Fruit fly (Drosophila melanogaster) whole organism, embryonic: ENCODE data around the gene Vta1.
A peak's percentile ranks its signal among the peaks of the same experiment; 100 is the strongest.

Experiments
- ATbp ChIP-seq: fragments of 200-800 bp; sonication (Bioruptor generic); optimal IDR thresholded peaks from 2 replicates; lab custom pipeline; 2017; ENCODE audit warnings: missing biosample characterization, mild to moderate bottlenecking, missing genetic modification characterization, missing genetic modification reagents
- Asciz ChIP-seq: fragments of 200-800 bp; sonication (Bioruptor generic); optimal IDR thresholded peaks from 2 replicates; lab custom pipeline; 2017; ENCODE audit warnings: missing biosample characterization, mild to moderate bottlenecking, missing genetic modification characterization, missing genetic modification reagents
- CG10979 ChIP-seq: fragments of 200-800 bp; sonication (Bioruptor generic); optimal IDR thresholded peaks from 2 replicates; lab custom pipeline; 2018; ENCODE audit warnings: missing biosample characterization, mild to moderate bottlenecking, missing genetic modification characterization, moderate library complexity
- CG16813 ChIP-seq: fragments of 200-800 bp; sonication (Bioruptor generic); IDR thresholded peaks from 3 replicates; pipeline ENCODE4 v1.3.6; 2022; ENCODE audit warnings: missing biosample characterization, missing genetic modification characterization; ENCODE audit not compliant: partially characterized antibody
- CG18262 ChIP-seq: fragments of 200-800 bp; optimal IDR thresholded peaks from 3 replicates; lab custom pipeline; 2019; ENCODE audit warnings: missing biosample characterization, mild to moderate bottlenecking, missing genetic modification characterization, moderate library complexity
- CG2199 ChIP-seq: fragments of 200-800 bp; sonication (Bioruptor generic); IDR thresholded peaks from 3 replicates; pipeline ENCODE4 v1.3.6; 2022; ENCODE audit warnings: missing biosample characterization, missing genetic modification characterization
- CG2875 ChIP-seq: fragments of 200-800 bp; sonication (Bioruptor generic); optimal IDR thresholded peaks from 2 replicates; lab custom pipeline; 2017; ENCODE audit warnings: missing biosample characterization, mild to moderate bottlenecking, missing genetic modification characterization, missing genetic modification reagents
- CG2889 ChIP-seq: fragments of 200-800 bp; sonication (Bioruptor generic); IDR thresholded peaks from 3 replicates; pipeline ENCODE4 v1.3.6; 2022; ENCODE audit warnings: missing biosample characterization, missing genetic modification characterization
- CG3065 ChIP-seq: fragments of 200-800 bp; sonication (Bioruptor generic); optimal IDR thresholded peaks from 2 replicates; lab custom pipeline; 2016; ENCODE audit warnings: missing biosample characterization, missing genetic modification characterization
- CG31388 ChIP-seq: fragments of 200-800 bp; sonication (Bioruptor generic); optimal IDR thresholded peaks from 2 replicates; lab custom pipeline; 2016; ENCODE audit warnings: missing biosample characterization, missing genetic modification characterization
- CG32772 ChIP-seq: fragments of 200-800 bp; sonication (Bioruptor generic); IDR thresholded peaks from 2 replicates; pipeline ENCODE4 v1.3.6; 2022; ENCODE audit warnings: missing biosample characterization, missing genetic modification characterization
- CG3995 ChIP-seq: fragments of 200-800 bp; sonication (Bioruptor generic); optimal IDR thresholded peaks from 3 replicates; lab custom pipeline; 2016; ENCODE audit warnings: missing biosample characterization, missing genetic modification characterization
- CG4328 ChIP-seq: fragments of 200-800 bp; sonication (Bioruptor generic); optimal IDR thresholded peaks from 3 replicates; lab custom pipeline; 2017; ENCODE audit warnings: missing biosample characterization, missing genetic modification reagents, missing genetic modification characterization
- CG6175 ChIP-seq: fragments of 200-800 bp; sonication (Bioruptor generic); IDR thresholded peaks from 3 replicates; pipeline ENCODE4 v1.3.6; 2022; ENCODE audit warnings: missing biosample characterization, missing genetic modification characterization
- CG6791 ChIP-seq: fragments of 200-800 bp; sonication (Bioruptor generic); IDR thresholded peaks from 3 replicates; pipeline ENCODE4 v1.3.6; 2022; ENCODE audit warnings: missing biosample characterization, missing genetic modification characterization; ENCODE audit not compliant: partially characterized antibody
- CG7271 ChIP-seq: fragments of 200-800 bp; sonication (Bioruptor generic); optimal IDR thresholded peaks from 2 replicates; lab custom pipeline; 2018; ENCODE audit warnings: missing biosample characterization, mild to moderate bottlenecking, missing genetic modification characterization, moderate library complexity
- CG7372 ChIP-seq: fragments of 200-800 bp; sonication (Bioruptor generic); IDR thresholded peaks from 2 replicates; pipeline ENCODE4 v1.3.6; 2022; ENCODE audit warnings: missing biosample characterization, missing genetic modification characterization
- CG7556 ChIP-seq: fragments of 200-800 bp; sonication (Bioruptor generic); optimal IDR thresholded peaks from 2 replicates; lab custom pipeline; 2017; ENCODE audit warnings: missing biosample characterization, mild to moderate bottlenecking, missing genetic modification characterization
- CG7745 ChIP-seq: fragments of 200-800 bp; sonication (Bioruptor generic); optimal IDR thresholded peaks from 2 replicates; lab custom pipeline; 2018; ENCODE audit warnings: missing biosample characterization, mild to moderate bottlenecking, missing genetic modification characterization, moderate library complexity
- CG7987 ChIP-seq: fragments of 200-800 bp; sonication (Bioruptor generic); optimal IDR thresholded peaks from 2 replicates; lab custom pipeline; 2018; ENCODE audit warnings: missing biosample characterization, mild to moderate bottlenecking, missing genetic modification characterization, moderate library complexity
- CG9215 ChIP-seq: fragments of 200-800 bp; sonication (Bioruptor generic); IDR thresholded peaks from 2 replicates; pipeline ENCODE4 v1.3.6; 2022; ENCODE audit warnings: missing biosample characterization, missing genetic modification characterization
- D ChIP-seq, 2 experiments: fragments of 200-800 bp in 1 of 2; fragments of >200 bp in 1 of 2; sonication (Bioruptor generic) in 1 of 2; optimal IDR thresholded peaks; 2 replicates in 1 of 2; 3 replicates in 1 of 2; lab custom pipeline; 2017; ENCODE audit warnings: mild to moderate bottlenecking in 1 of 2, missing biosample characterization in 1 of 2, missing genetic modification characterization in 1 of 2, missing genetic modification reagents in 1 of 2
- Doc2 ChIP-seq: fragments of 200-800 bp; sonication (Bioruptor generic); IDR thresholded peaks from 2 replicates; pipeline ENCODE4 v1.3.6; 2022; ENCODE audit warnings: missing biosample characterization, missing genetic modification characterization
- Eip74EF ChIP-seq, 2 experiments: fragments of 200-800 bp in 1 of 2; fragments of >200 bp in 1 of 2; sonication (Bioruptor generic) in 1 of 2; optimal IDR thresholded peaks; 2 replicates each; lab custom pipeline; 2017 to 2019; ENCODE audit warnings: missing biosample characterization in 2 of 2, missing genetic modification characterization in 2 of 2, mild to moderate bottlenecking in 1 of 2, moderate library complexity in 1 of 2
- Hmr ChIP-seq: fragments of 200-800 bp; sonication (Bioruptor generic); optimal IDR thresholded peaks from 3 replicates; lab custom pipeline; 2017; ENCODE audit warnings: mild to moderate bottlenecking, missing biosample characterization, missing genetic modification reagents, missing genetic modification characterization
- Hr39 ChIP-seq: fragments of >200 bp; optimal IDR thresholded peaks from 2 replicates; lab custom pipeline; 2017
- Lim3 ChIP-seq: fragments of 200-800 bp; sonication (Bioruptor generic); IDR thresholded peaks from 2 replicates; pipeline ENCODE4 v1.3.6; 2022; ENCODE audit warnings: missing biosample characterization, missing genetic modification characterization
- Mes4 ChIP-seq: fragments of 200-800 bp; sonication (Bioruptor generic); optimal IDR thresholded peaks from 2 replicates; lab custom pipeline; 2016; ENCODE audit warnings: missing biosample characterization, missing genetic modification characterization
- Mrtf ChIP-seq: fragments of 200-800 bp; sonication (Bioruptor generic); IDR thresholded peaks from 3 replicates; pipeline ENCODE4 v1.3.6; 2022; ENCODE audit warnings: missing biosample characterization, missing genetic modification characterization
- NC2β ChIP-seq: fragments of 200-800 bp; sonication (Bioruptor generic); optimal IDR thresholded peaks from 2 replicates; lab custom pipeline; 2016; ENCODE audit warnings: missing biosample characterization, missing genetic modification characterization
- NFAT ChIP-seq: fragments of 200-800 bp; sonication (Bioruptor generic); IDR thresholded peaks from 2 replicates; pipeline ENCODE4 v1.3.6; 2022; ENCODE audit warnings: missing biosample characterization, missing genetic modification characterization
- Opbp ChIP-seq: fragments of 200-800 bp; sonication (Bioruptor generic); IDR thresholded peaks from 3 replicates; pipeline ENCODE4 v1.3.6; 2022; ENCODE audit warnings: missing biosample characterization, missing genetic modification characterization; ENCODE audit not compliant: partially characterized antibody
- PHDP ChIP-seq: fragments of 200-800 bp; sonication (Bioruptor generic); optimal IDR thresholded peaks from 3 replicates; lab custom pipeline; 2018; ENCODE audit warnings: missing biosample characterization, mild to moderate bottlenecking, missing genetic modification characterization, moderate library complexity
- Xrp1 ChIP-seq: fragments of 200-800 bp; sonication (Bioruptor generic); IDR thresholded peaks from 2 replicates; pipeline ENCODE4 v1.3.6; 2022; ENCODE audit warnings: missing biosample characterization, missing genetic modification characterization
- YL-1 ChIP-seq: fragments of 200-800 bp; sonication (Bioruptor generic); optimal IDR thresholded peaks from 3 replicates; lab custom pipeline; 2017; ENCODE audit warnings: missing biosample characterization, mild to moderate bottlenecking, missing genetic modification characterization
- bigmax ChIP-seq: fragments of 200-800 bp; sonication (Bioruptor generic); optimal IDR thresholded peaks from 2 replicates; lab custom pipeline; 2018; ENCODE audit warnings: missing biosample characterization, mild to moderate bottlenecking, missing genetic modification characterization
- bowl ChIP-seq: fragments of 200-800 bp; sonication (Bioruptor generic); IDR thresholded peaks from 2 replicates; pipeline ENCODE4 v1.3.6; 2022; ENCODE audit warnings: missing biosample characterization, missing genetic modification characterization
- cas ChIP-seq: fragments of 200-800 bp; sonication (Bioruptor generic); IDR thresholded peaks from 2 replicates; pipeline ENCODE4 v1.3.6; 2022; ENCODE audit warnings: missing biosample characterization, missing genetic modification characterization
- dysf ChIP-seq: fragments of 200-800 bp; sonication (Bioruptor generic); IDR thresholded peaks from 3 replicates; pipeline ENCODE4 v1.3.6; 2022; ENCODE audit warnings: missing biosample characterization, missing genetic modification characterization
- gsb ChIP-seq: fragments of 200-800 bp; sonication (Bioruptor generic); IDR thresholded peaks from 2 replicates; pipeline ENCODE4 v1.3.6; 2022; ENCODE audit warnings: missing biosample characterization, missing genetic modification characterization
- her ChIP-seq: fragments of 200-800 bp; sonication (Bioruptor generic); optimal IDR thresholded peaks from 2 replicates; lab custom pipeline; 2016; ENCODE audit warnings: missing biosample characterization, missing genetic modification characterization
- lbe ChIP-seq: fragments of 200-800 bp; sonication (Bioruptor generic); optimal IDR thresholded peaks from 2 replicates; lab custom pipeline; 2016; ENCODE audit warnings: missing biosample characterization, mild to moderate bottlenecking, missing genetic modification characterization
- pnt ChIP-seq: fragments of 200-800 bp; sonication (Bioruptor generic); optimal IDR thresholded peaks from 3 replicates; lab custom pipeline; 2016; ENCODE audit warnings: missing biosample characterization, missing genetic modification characterization
- psq ChIP-seq: fragments of 200-800 bp; sonication (Bioruptor generic); optimal IDR thresholded peaks from 2 replicates; lab custom pipeline; 2017; ENCODE audit warnings: missing biosample characterization, missing genetic modification characterization
- pzg ChIP-seq: fragments of 200-800 bp; sonication (Bioruptor generic); optimal IDR thresholded peaks from 3 replicates; lab custom pipeline; 2018; ENCODE audit warnings: missing biosample characterization, mild to moderate bottlenecking, missing genetic modification characterization, moderate library complexity
- ranshi ChIP-seq: fragments of 200-800 bp; sonication (Bioruptor generic); IDR thresholded peaks from 2 replicates; pipeline ENCODE4 v1.3.6; 2022; ENCODE audit warnings: missing biosample characterization, missing genetic modification characterization
- scrt ChIP-seq: fragments of 200-800 bp; sonication (Bioruptor generic); optimal IDR thresholded peaks from 2 replicates; lab custom pipeline; 2018; ENCODE audit warnings: missing biosample characterization, mild to moderate bottlenecking, missing genetic modification characterization, moderate library complexity
- sim ChIP-seq: fragments of 200-800 bp; sonication (Bioruptor generic); IDR thresholded peaks from 2 replicates; pipeline ENCODE4 v1.3.6; 2022; ENCODE audit warnings: missing biosample characterization, missing genetic modification characterization
- sna ChIP-seq: fragments of 200-800 bp; sonication (Bioruptor generic); IDR thresholded peaks from 2 replicates; pipeline ENCODE4 v1.3.6; 2022; ENCODE audit warnings: missing biosample characterization, missing genetic modification characterization; ENCODE audit not compliant: partially characterized antibody

Vta1 gene

DNA sequence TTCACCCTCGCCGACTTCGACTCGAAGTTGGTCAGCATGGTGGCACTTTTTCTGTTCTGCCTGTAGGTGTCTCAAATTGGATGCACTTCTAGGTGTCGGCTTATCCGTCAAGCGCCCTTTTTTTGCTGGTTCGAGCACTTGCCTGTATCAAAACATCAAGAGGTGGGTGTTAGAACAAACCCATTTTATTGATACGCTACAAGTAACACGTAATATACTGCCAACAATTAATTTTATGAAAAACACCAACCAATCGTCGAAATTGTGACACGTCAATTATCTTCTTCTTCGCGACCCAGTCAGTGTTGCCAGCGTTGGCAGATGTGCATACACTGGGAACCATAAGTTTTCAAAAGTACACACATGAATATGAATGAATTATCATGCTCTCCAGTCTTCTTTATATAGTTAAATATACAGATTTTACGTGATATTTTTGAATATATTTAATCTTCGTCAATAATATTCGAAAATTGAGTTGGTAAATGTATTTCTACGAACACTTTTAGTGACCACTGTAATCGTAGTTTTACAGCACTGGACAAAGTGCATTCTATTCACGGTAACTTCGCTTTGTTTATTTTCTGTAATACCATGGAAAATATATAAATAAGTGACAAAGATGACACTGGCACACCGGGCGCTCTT lies 7.7 kb downstream of the Vta1 start, which contains the start of the genes alphaCOP and CG13919 (continued):
- TF ChIP-seq CG2889 (GFP tag; lab: Robert Waterston, UW), result peak; percentile 98
- peak; percentile 97 for TF ChIP-seq PHDP
- TF ChIP-seq Mrtf (GFP tag; lab: Robert Waterston, UW), result peak; percentile 95
- TF ChIP-seq Doc2 (GFP tag; lab: Robert Waterston, UW), result peak; percentile 77
- TF ChIP-seq pzg (GFP tag; lab: Kevin White, UChicago), result peak; percentile 55
- TF ChIP-seq pnt (GFP tag; lab: Kevin White, UChicago), result peak; percentile 89
- 0 out of 3 replicates have a peak, but pooled peaks have one; percentile 9 for TF ChIP-seq CG16813 (GFP tag; lab: Robert Waterston, UW)
- peak; percentile 97 for TF ChIP-seq dysf
- TF ChIP-seq ranshi (GFP tag; lab: Robert Waterston, UW), result peak; percentile 85; the same call in 1 of the 2 replicates
- peak; percentile 87 for TF ChIP-seq sim (GFP tag; lab: Robert Waterston, UW)
- TF ChIP-seq Lim3, result peak; percentile 92
- peak; percentile 85 for TF ChIP-seq CG4328 (GFP tag; lab: Kevin White, UChicago)
- peak; percentile 23 for TF ChIP-seq Hr39 (lab: Kevin White, UChicago)
- peak; percentile 96 for TF ChIP-seq NFAT (GFP tag; lab: Robert Waterston, UW)
- peak; percentile 93 for TF ChIP-seq gsb
- peak; percentile 93 for TF ChIP-seq cas (GFP tag; lab: Robert Waterston, UW)
- peak; percentile 83 for TF ChIP-seq CG6175 (GFP tag; lab: Robert Waterston, UW)
- TF ChIP-seq CG9215 (GFP tag; lab: Robert Waterston, UW), result peak; percentile 95
- TF ChIP-seq CG31388 (GFP tag; lab: Kevin White, UChicago), result peak; percentile 89
- peak; percentile 98 for TF ChIP-seq YL-1 (GFP tag; lab: Kevin White, UChicago)
- peak; percentile 86 for TF ChIP-seq CG7987 (GFP tag; lab: Kevin White, UChicago)
- peak; percentile 88 for TF ChIP-seq NC2β
- peak; percentile 93 for TF ChIP-seq ATbp
- TF ChIP-seq CG6791 (GFP tag; lab: Robert Waterston, UW), result no peak
- peak; percentile 74 for TF ChIP-seq CG7745 (tag; lab: Kevin White, UChicago)
- TF ChIP-seq psq (GFP tag; lab: Kevin White, UChicago), result peak; percentile 90
- TF ChIP-seq CG7556 (GFP tag; lab: Kevin White, UChicago), result peak; percentile 94
- no peak for TF ChIP-seq Asciz (GFP tag; lab: Kevin White, UChicago)
- TF ChIP-seq D (optimal IDR thresholded peaks at IDR 0.05; lab: Kevin White, UChicago), result no peak
- peak; percentile 88 for TF ChIP-seq D (GFP tag; optimal IDR thresholded peaks at IDR 0.05; lab: Kevin White, UChicago)
- TF ChIP-seq CG2199, result peak; percentile 69; the same call in 1 of the 3 replicates
- peak; percentile 94 for TF ChIP-seq bowl (GFP tag; lab: Robert Waterston, UW)
- peak; percentile 89 for TF ChIP-seq Mes4 (GFP tag; lab: Kevin White, UChicago)
- TF ChIP-seq CG3065 (GFP tag; lab: Kevin White, UChicago), result peak; percentile 95
- peak; percentile 92 for TF ChIP-seq CG7271 (tag; lab: Kevin White, UChicago)
- TF ChIP-seq her (GFP tag; lab: Kevin White, UChicago), result peak; percentile 69
- TF ChIP-seq Opbp, result no peak
- peak; percentile 96 for TF ChIP-seq CG32772 (GFP tag; lab: Robert Waterston, UW)
- no peak for TF ChIP-seq sna (GFP tag; lab: Robert Waterston, UW)
- peak; percentile 98 for TF ChIP-seq Xrp1 (GFP tag; lab: Robert Waterston, UW)
- TF ChIP-seq Hmr (GFP tag; lab: Kevin White, UChicago), result peak; percentile 96
- TF ChIP-seq CG10979 (tag; lab: Kevin White, UChicago), result peak; percentile 91
- TF ChIP-seq CG18262 (tag; lab: Kevin White, UChicago), result peak; percentile 95
- TF ChIP-seq scrt, result peak; percentile 83
- TF ChIP-seq CG3995, result peak; percentile 83
- TF ChIP-seq CG7372 (GFP tag; lab: Robert Waterston, UW), result peak; percentile 97
- peak; percentile 89 for TF ChIP-seq CG2875 (GFP tag; lab: Kevin White, UChicago)
- TF ChIP-seq Eip74EF (GFP tag; optimal IDR thresholded peaks at IDR 0.05; lab: Kevin White, UChicago), result peak in 1 of 2 experiments; percentile 96
- peak; percentile 96 for TF ChIP-seq lbe (GFP tag; lab: Kevin White, UChicago)
- peak; percentile 20 for TF ChIP-seq bigmax (GFP tag; lab: Kevin White, UChicago)
